Worm (Caenorhabditis elegans) whole organism, young adult: ENCODE results near the gene ucr-2.2.
A peak's percentile ranks its signal among the peaks of the same experiment; 100 is the strongest.

Source experiments
- F22D6.2 ChIP-seq: sonication (generic microtip); optimal IDR thresholded peaks from 2 replicates; lab custom pipeline; 2016; ENCODE audit warnings: mild to moderate bottlenecking, missing genetic modification characterization, missing compliant biosample characterization
- T07F8.4 ChIP-seq: sonication (generic microtip); optimal IDR thresholded peaks from 2 replicates; lab custom pipeline; 2016; ENCODE audit warnings: mild to moderate bottlenecking, missing genetic modification characterization, moderate library complexity, missing compliant biosample characterization
- T26A5.8 ChIP-seq: sonication (generic microtip); optimal IDR thresholded peaks from 2 replicates; lab custom pipeline; 2016; ENCODE audit warnings: missing genetic modification characterization, missing compliant biosample characterization
- ama-1 ChIP-seq, 3 experiments: fragments of 150-350 bp in 1 of 3; sonication (generic microtip) in 2 of 3; optimal IDR thresholded peaks; 2 replicates each; lab custom pipeline; 2014 to 2018; ENCODE audit warnings: missing biosample characterization in 2 of 3, missing genetic modification characterization in 2 of 3, missing genetic modification reagents in 2 of 3
- cebp-2 ChIP-seq: fragments of 200-800 bp; sonication (Bioruptor generic); IDR thresholded peaks from 2 replicates; pipeline ENCODE4 v1.3.6; 2022; ENCODE audit warnings: missing genetic modification characterization, missing compliant biosample characterization
- gei-17 ChIP-seq: fragments of 200-800 bp; sonication (Bioruptor generic); optimal IDR thresholded peaks from 2 replicates; lab custom pipeline; 2018; ENCODE audit warnings: mild to moderate bottlenecking, missing genetic modification characterization, missing compliant biosample characterization
- him-1 ChIP-seq: sonication (generic microtip); optimal IDR thresholded peaks from 2 replicates; lab custom pipeline; 2016; ENCODE audit warnings: missing genotype, missing genetic modification reagents, missing genetic modification characterization, missing compliant biosample characterization
- hmg-1.2 ChIP-seq: fragments of 200-800 bp; sonication (Bioruptor generic); IDR thresholded peaks from 2 replicates; pipeline ENCODE4 v1.3.6; 2022; ENCODE audit warnings: missing genetic modification reagents, missing genetic modification characterization, missing compliant biosample characterization
- lin-35 ChIP-seq, 3 experiments: fragments of 150-350 bp in 2 of 3; sonication (generic microtip) in 1 of 3; optimal IDR thresholded peaks; 2 replicates each; lab custom pipeline; 2014 to 2018; ENCODE audit warnings: missing biosample characterization in 3 of 3, missing genetic modification characterization in 3 of 3, missing genetic modification reagents in 3 of 3
- lin-40 ChIP-seq: sonication (generic microtip); optimal IDR thresholded peaks from 2 replicates; lab custom pipeline; 2016; ENCODE audit warnings: missing genetic modification characterization, mild to moderate bottlenecking, missing compliant biosample characterization, missing genotype, missing genetic modification reagents
- madf-3 ChIP-seq: fragments of 200-800 bp; sonication (Bioruptor generic); IDR thresholded peaks from 2 replicates; pipeline ENCODE4 v1.3.6; 2022; ENCODE audit warnings: missing genetic modification reagents, missing genetic modification characterization, missing compliant biosample characterization
- mel-28 ChIP-seq: sonication (generic microtip); optimal IDR thresholded peaks from 2 replicates; lab custom pipeline; 2016; ENCODE audit warnings: borderline replicate concordance, mild to moderate bottlenecking, missing genetic modification characterization, missing compliant biosample characterization
- nfya-1 ChIP-seq: sonication (generic microtip); optimal IDR thresholded peaks from 2 replicates; lab custom pipeline; 2017; ENCODE audit warnings: antibody characterized with exemption, missing compliant biosample characterization, missing genetic modification characterization, borderline replicate concordance; ENCODE audit not compliant: insufficient read depth
- nhr-120 ChIP-seq: fragments of 200-800 bp; sonication (Bioruptor generic); IDR thresholded peaks from 2 replicates; pipeline ENCODE4 v1.3.6; 2022; ENCODE audit warnings: missing genetic modification characterization, missing compliant biosample characterization
- nhr-80 ChIP-seq: sonication (generic microtip); optimal IDR thresholded peaks from 2 replicates; lab custom pipeline; 2016; ENCODE audit warnings: missing genetic modification characterization, missing compliant biosample characterization
- rec-8 ChIP-seq, 2 experiments: sonication (generic microtip); optimal IDR thresholded peaks; 2 replicates each; lab custom pipeline; 2016; ENCODE audit warnings: mild to moderate bottlenecking in 2 of 2, missing genetic modification characterization in 2 of 2, missing genetic modification reagents in 2 of 2, missing genotype in 2 of 2, missing biosample characterization in 1 of 2, missing compliant biosample characterization in 1 of 2, moderate library complexity in 1 of 2
- repo-1 ChIP-seq: sonication (generic microtip); optimal IDR thresholded peaks from 2 replicates; lab custom pipeline; 2017; ENCODE audit warnings: mild to moderate bottlenecking, missing genetic modification characterization, missing compliant biosample characterization
- snpc-1.3 ChIP-seq: sonication (generic microtip); optimal IDR thresholded peaks from 2 replicates; lab custom pipeline; 2017; ENCODE audit warnings: missing genetic modification characterization, mild to moderate bottlenecking, missing compliant biosample characterization, antibody characterized with exemption, moderate library complexity, missing genotype, missing genetic modification reagents; ENCODE audit not compliant: insufficient read depth
- snpc-3.4 ChIP-seq: sonication (generic microtip); optimal IDR thresholded peaks from 2 replicates; lab custom pipeline; 2017; ENCODE audit warnings: missing genetic modification characterization, mild to moderate bottlenecking, missing compliant biosample characterization, antibody characterized with exemption, moderate library complexity, missing genotype, missing genetic modification reagents
- snpc-4 ChIP-seq, 5 experiments: fragments of 150-350 bp in 1 of 5; sonication (generic microtip) in 4 of 5; optimal IDR thresholded peaks; 2 replicates each; lab custom pipeline; 2014 to 2018; ENCODE audit warnings: missing genetic modification characterization in 5 of 5, missing biosample characterization in 3 of 5, antibody characterized with exemption in 2 of 5, mild to moderate bottlenecking in 2 of 5, missing compliant biosample characterization in 2 of 5, missing genotype in 2 of 5, moderate library complexity in 2 of 5, missing genetic modification reagents in 1 of 5
- tbp1 ChIP-seq: fragments of 200-800 bp; sonication (Bioruptor generic); optimal IDR thresholded peaks from 2 replicates; lab custom pipeline; 2018; ENCODE audit warnings: mild to moderate bottlenecking, missing genetic modification characterization, missing compliant biosample characterization
- unc-130 ChIP-seq: sonication (generic microtip); optimal IDR thresholded peaks from 2 replicates; lab custom pipeline; 2016; ENCODE audit warnings: missing genetic modification reagents, missing genetic modification characterization, missing compliant biosample characterization
- zfh-2 ChIP-seq: fragments of 200-800 bp; sonication (Bioruptor generic); conservative IDR thresholded peaks from 2 replicates; pipeline ENCODE4 v1.3.6; 2022; ENCODE audit warnings: missing genetic modification reagents, missing genetic modification characterization, missing compliant biosample characterization
- ztf-3 ChIP-seq: fragments of 200-800 bp; sonication (Bioruptor generic); optimal IDR thresholded peaks from 2 replicates; lab custom pipeline; 2018; ENCODE audit warnings: mild to moderate bottlenecking, missing genetic modification characterization, missing compliant biosample characterization

ucr-2.2 gene

DNA sequence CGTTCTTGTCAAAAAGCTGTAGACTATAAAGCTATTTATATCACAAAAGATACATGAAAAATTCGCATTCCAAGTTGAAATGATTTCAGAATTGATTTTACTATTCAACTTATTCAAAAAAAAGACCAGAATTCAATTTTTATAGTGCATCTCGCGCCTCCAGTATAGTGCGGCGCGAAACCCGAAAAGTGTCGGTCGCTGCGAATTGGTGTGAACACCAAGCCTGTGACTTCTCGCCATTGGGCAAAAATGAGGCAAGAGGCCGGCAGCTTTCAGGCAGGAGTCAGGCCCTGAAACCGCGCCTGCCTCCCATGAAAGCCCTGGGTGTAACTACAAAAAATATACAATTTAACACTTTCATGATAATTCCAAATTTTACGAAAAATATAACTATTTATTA lies 14.3 kb upstream of the ucr-2.2 start:
- TF ChIP-seq hmg-1.2 (peak; percentile 43; the same call in 1 of the 2 replicates), cebp-2 (GFP tag; lab: Robert Waterston, UW) (no peak), snpc-4 (GFP tag; optimal IDR thresholded peaks at IDR 0.05; lab: Kevin White, UChicago) (no peak), snpc-4 (tag; optimal IDR thresholded peaks at IDR 0.05; lab: Kevin White, UChicago) (peak in 2 of 4 experiments; percentile 79 to 87)

DNA sequence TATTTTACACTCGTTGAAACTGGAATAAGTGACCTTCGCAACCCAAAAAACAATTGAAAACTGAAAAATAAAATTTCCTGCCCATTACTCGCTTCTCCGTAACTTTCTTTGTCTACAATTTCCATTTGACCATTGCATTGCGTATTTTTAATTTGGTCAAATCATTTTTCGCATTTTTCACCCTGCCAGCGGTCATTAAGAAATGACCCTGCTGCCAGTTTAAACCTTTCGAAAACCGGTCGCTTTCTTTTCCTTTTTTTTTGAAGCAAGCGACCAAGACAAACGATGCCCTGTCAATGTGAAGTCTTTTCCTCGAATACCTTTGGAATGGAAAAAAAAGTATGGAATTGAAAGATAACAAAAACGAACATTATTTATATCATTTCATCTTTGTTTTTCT lies 12.8 kb upstream of the ucr-2.2 start:
- peak; percentile 24 for TF ChIP-seq lin-40 (tag; lab: Kevin White, UChicago)
- TF ChIP-seq nhr-80, result peak; percentile 3
- no peak for TF ChIP-seq snpc-3.4 (tag; lab: Kevin White, UChicago)

DNA sequence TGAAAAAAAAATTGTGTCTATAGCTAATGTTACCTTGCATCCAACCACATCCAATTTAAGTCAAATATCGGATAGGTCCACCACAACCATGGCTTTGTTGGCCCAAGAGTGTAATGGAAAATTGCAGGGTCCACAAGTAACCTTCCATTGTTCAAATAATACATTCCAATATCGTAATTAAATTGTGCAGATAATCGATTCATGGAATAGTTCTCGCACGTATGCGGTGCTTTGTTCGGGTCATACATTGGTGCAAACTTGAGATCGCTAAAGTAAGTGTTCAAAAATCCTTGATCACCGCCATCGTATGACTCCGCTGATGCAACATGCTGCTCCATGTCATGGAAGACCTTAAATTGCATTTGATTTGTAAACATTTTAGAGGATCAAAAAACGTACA lies 10.6 kb upstream of the ucr-2.2 start:
- TF ChIP-seq T07F8.4 (tag; lab: Kevin White, UChicago) (no peak), nhr-120 (GFP tag; lab: Robert Waterston, UW) (no peak)

DNA sequence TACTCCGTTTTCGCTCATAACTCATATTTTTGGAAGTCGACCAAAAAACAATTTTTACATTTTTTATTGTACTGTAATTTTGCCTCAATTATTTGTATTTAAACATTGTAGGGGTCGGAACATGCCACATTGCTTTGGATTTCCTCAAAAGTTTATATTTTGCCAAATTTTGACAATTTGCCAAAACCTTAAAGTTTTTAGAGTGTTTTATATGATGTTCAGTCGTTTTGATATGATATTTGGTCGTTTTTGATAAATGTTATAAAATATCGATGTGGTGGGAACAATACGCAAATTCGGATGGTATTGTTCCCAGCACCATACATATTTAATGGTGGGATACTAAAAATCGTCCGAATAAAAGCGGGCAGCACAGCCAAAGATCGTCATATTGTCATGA lies 9.6 kb upstream of the ucr-2.2 start, which contains the start of gene T10B10.9:
T10B10.9 (plus strand) TSS at position 301 of the 400 bp plus-strand sequence.
- no peak for TF ChIP-seq rec-8 (tag; optimal IDR thresholded peaks at IDR 0.05; lab: Kevin White, UChicago)
- no peak for TF ChIP-seq snpc-3.4 (tag; lab: Kevin White, UChicago)
- TF ChIP-seq gei-17 (GFP tag; lab: Kevin White, UChicago), result no peak
- no peak for TF ChIP-seq him-1 (tag; lab: Kevin White, UChicago)
- no peak for TF ChIP-seq snpc-1.3 (tag; lab: Kevin White, UChicago)

DNA sequence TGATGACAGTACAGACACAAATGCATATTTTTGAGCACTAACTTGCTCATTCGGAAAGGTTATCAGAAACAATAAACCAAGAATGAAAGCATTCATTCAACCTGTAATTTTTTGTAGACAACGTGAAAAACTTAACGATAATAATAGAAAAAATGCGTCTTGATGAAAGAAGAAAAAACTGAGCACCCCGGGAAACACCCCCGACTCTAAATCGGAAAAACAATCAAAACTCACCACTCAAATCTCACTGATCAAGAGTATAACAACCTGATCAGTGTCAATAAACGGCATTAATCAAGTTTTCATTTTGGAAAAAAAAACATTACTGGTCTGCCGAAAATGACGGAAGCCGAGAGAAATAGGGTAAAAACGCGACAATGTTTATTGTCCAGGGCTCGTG lies 7.6 kb upstream of the ucr-2.2 start, which contains the start of gene T10B10.8:
T10B10.8 (minus strand) TSS at position 101 of the 400 bp plus-strand sequence.
- no peak for TF ChIP-seq rec-8 (tag; optimal IDR thresholded peaks at IDR 0.05; lab: Kevin White, UChicago)
- no peak for TF ChIP-seq lin-35 (GFP tag; optimal IDR thresholded peaks at IDR 0.05; lab: Kevin White, UChicago)
- TF ChIP-seq madf-3 (GFP tag; lab: Robert Waterston, UW), result no peak

DNA sequence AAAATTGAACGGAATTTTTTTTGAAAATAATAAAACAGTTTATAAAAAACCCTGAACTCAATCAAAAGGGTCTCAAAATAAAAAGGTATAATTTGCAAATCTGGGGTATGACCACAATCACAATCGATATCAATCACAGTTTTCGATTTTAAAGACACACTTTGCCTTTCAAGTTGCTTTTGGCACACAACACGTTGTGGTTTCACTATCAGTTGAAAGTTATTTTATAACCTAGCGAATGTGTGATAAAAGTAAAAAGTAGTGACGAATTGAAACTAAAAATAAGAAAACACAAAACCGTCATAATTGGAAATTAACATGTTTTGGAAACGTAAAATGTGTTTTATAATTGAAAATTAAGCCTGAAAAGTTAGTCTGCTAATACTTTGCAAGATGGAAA lies 6.0 kb upstream of the ucr-2.2 start:
- TF ChIP-seq T26A5.8, result no peak
- no peak for TF ChIP-seq ztf-3
- TF ChIP-seq nhr-80, result peak; percentile 80
- TF ChIP-seq unc-130 (GFP tag; lab: Kevin White, UChicago), result no peak
- no peak for TF ChIP-seq mel-28 (tag; lab: Kevin White, UChicago)
- TF ChIP-seq ama-1 (optimal IDR thresholded peaks at IDR 0.05; lab: Kevin White, UChicago), result no peak
- TF ChIP-seq ama-1 (GFP tag; optimal IDR thresholded peaks at IDR 0.05; lab: Kevin White, UChicago), result no peak

DNA sequence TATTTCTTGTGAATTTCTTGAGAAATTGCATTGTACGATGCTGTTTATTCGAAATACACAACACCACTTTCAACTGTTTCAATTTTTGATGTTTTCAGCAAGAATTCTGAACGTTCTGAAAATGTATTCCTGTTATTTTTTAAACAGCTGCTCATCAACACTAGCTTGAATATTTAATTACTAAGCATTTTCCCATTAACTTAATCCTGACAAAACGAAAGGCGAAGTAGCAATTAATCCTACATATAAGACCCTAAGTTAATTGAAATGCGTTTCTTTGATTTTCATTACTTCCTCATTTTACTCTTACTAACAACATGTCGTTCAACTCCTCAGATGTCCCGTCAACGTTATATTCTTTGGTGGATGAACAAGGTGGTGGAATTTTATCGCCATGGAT lies 5.3 kb upstream of the ucr-2.2 start, which contains the start of gene ocr-3:
ocr-3 (plus strand) TSS at position 301 of the 400 bp plus-strand sequence.
- no peak for TF ChIP-seq nfya-1 (tag; lab: Kevin White, UChicago)

DNA sequence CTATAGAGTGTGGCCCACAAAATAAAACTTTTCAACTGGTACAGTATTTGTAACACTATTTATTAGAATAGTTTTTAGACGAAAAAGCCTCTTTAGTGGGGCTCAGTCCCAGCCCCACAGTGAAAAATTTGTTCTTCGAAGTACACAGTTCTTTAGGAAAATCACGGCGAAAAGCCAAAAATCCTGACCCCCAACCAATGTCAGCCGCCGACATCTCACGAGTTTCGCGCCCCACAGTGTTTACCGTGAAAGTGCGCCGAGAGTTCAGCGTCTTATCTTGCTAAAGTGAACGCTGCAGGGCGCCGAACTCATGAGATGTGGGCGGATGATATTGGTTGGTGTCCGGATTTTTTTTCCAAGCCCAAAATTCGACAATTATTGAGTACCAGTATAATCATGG lies 2.7 kb upstream of the ucr-2.2 start:
- TF ChIP-seq snpc-4 (GFP tag; optimal IDR thresholded peaks at IDR 0.05; lab: Kevin White, UChicago) (no peak), snpc-4 (tag; optimal IDR thresholded peaks at IDR 0.05; lab: Kevin White, UChicago) (peak; percentile 39 to 93 (median 72)), F22D6.2 (tag; lab: Kevin White, UChicago) (no peak), tbp1 (GFP tag; lab: Kevin White, UChicago) (no peak), unc-130 (GFP tag; lab: Kevin White, UChicago) (no peak), zfh-2 (no peak), repo-1 (tag; lab: Kevin White, UChicago) (no peak)
